Fruit fly (Drosophila melanogaster): ENCODE data around the gene CG31128.

dm6 chr3R:24481040-24481439, 11.8 kb downstream of the CG31128 start:
- TF ChIP-seq CG7101 (tag; optimal IDR thresholded peaks at IDR 0.05) (no peak), CG12768 (GFP tag; optimal IDR thresholded peaks at IDR 0.05) (no peak)

All from whole organism, adult.